Worm (Caenorhabditis elegans) whole organism, late embryonic: ENCODE results near the gene lgmn-1.

Experiments used
- F13H6.1 ChIP-seq: sonication (generic microtip); optimal IDR thresholded peaks from 2 replicates; lab custom pipeline; 2016; ENCODE audit warnings: missing genetic modification characterization, missing compliant biosample characterization
- K09A11.1 ChIP-seq: sonication (generic microtip); optimal IDR thresholded peaks from 2 replicates; lab custom pipeline; 2017; ENCODE audit warnings: antibody characterized with exemption, mild to moderate bottlenecking, missing genetic modification characterization, missing compliant biosample characterization; ENCODE audit not compliant: insufficient read depth
- T23F11.4 ChIP-seq: fragments of 200-800 bp; sonication (Bioruptor generic); optimal IDR thresholded peaks from 2 replicates; lab custom pipeline; 2018; ENCODE audit warnings: mild to moderate bottlenecking, missing genetic modification characterization, missing compliant biosample characterization
- Y22D7AL.16 ChIP-seq: sonication (generic microtip); optimal IDR thresholded peaks from 2 replicates; lab custom pipeline; 2016; ENCODE audit warnings: missing genetic modification characterization, missing compliant biosample characterization
- ceh-14 ChIP-seq: sonication (generic microtip); optimal IDR thresholded peaks from 2 replicates; lab custom pipeline; 2016; ENCODE audit warnings: missing genotype, missing genetic modification characterization, missing compliant biosample characterization
- ceh-18 ChIP-seq: sonication (generic microtip); optimal IDR thresholded peaks from 2 replicates; lab custom pipeline; 2016; ENCODE audit warnings: missing genetic modification characterization, missing compliant biosample characterization
- ceh-2 ChIP-seq: sonication (generic microtip); optimal IDR thresholded peaks from 2 replicates; lab custom pipeline; 2016; ENCODE audit warnings: missing genotype, missing genetic modification characterization, missing compliant biosample characterization
- ceh-22 ChIP-seq: sonication (generic microtip); optimal IDR thresholded peaks from 2 replicates; lab custom pipeline; 2017; ENCODE audit warnings: missing biosample characterization, missing genetic modification characterization
- ceh-30 ChIP-seq: fragments of 150-350 bp; optimal IDR thresholded peaks from 2 replicates; lab custom pipeline; 2014; ENCODE audit warnings: missing biosample characterization, missing genetic modification characterization
- ceh-31 ChIP-seq: sonication (generic microtip); optimal IDR thresholded peaks from 2 replicates; lab custom pipeline; 2016; ENCODE audit warnings: missing genetic modification characterization, missing compliant biosample characterization
- ceh-34 ChIP-seq: sonication (generic microtip); optimal IDR thresholded peaks from 2 replicates; lab custom pipeline; 2016; ENCODE audit warnings: mild to moderate bottlenecking, missing genetic modification characterization, missing compliant biosample characterization
- ceh-45 ChIP-seq: fragments of 200-800 bp; sonication (Bioruptor generic); IDR thresholded peaks from 2 replicates; pipeline ENCODE4 v1.3.6; 2022; ENCODE audit warnings: missing genetic modification reagents, missing genetic modification characterization, missing compliant biosample characterization
- ceh-48 ChIP-seq: sonication (generic microtip); optimal IDR thresholded peaks from 2 replicates; lab custom pipeline; 2016; ENCODE audit warnings: missing genetic modification characterization, inconsistent platforms, missing compliant biosample characterization
- ceh-6 ChIP-seq: fragments of 200-800 bp; sonication (Bioruptor generic); optimal IDR thresholded peaks from 2 replicates; lab custom pipeline; 2018; ENCODE audit warnings: mild to moderate bottlenecking, missing genetic modification characterization, missing compliant biosample characterization
- ceh-9 ChIP-seq: sonication (generic microtip); optimal IDR thresholded peaks from 2 replicates; lab custom pipeline; 2016; ENCODE audit warnings: mild to moderate bottlenecking, missing genetic modification characterization, inconsistent platforms, missing compliant biosample characterization
- elt-2 ChIP-seq: sonication (generic microtip); optimal IDR thresholded peaks from 2 replicates; lab custom pipeline; 2016; ENCODE audit warnings: missing genetic modification reagents, missing genetic modification characterization, missing compliant biosample characterization
- ets-4 ChIP-seq: sonication (generic microtip); optimal IDR thresholded peaks from 2 replicates; lab custom pipeline; 2016; ENCODE audit warnings: missing genetic modification characterization, missing compliant biosample characterization
- eyg-1 ChIP-seq: sonication (generic microtip); optimal IDR thresholded peaks from 2 replicates; lab custom pipeline; 2016; ENCODE audit warnings: missing genotype, missing genetic modification characterization, missing compliant biosample characterization
- fax-1 ChIP-seq: sonication (generic microtip); optimal IDR thresholded peaks from 2 replicates; lab custom pipeline; 2016; ENCODE audit warnings: missing genotype, missing genetic modification characterization, missing compliant biosample characterization
- fkh-10 ChIP-seq: fragments of 150-350 bp; optimal IDR thresholded peaks from 2 replicates; lab custom pipeline; 2014; ENCODE audit warnings: missing biosample characterization, missing genetic modification reagents, missing genetic modification characterization
- fkh-6 ChIP-seq: sonication (generic microtip); optimal IDR thresholded peaks from 2 replicates; lab custom pipeline; 2016; ENCODE audit warnings: missing genetic modification characterization, missing compliant biosample characterization
- gmeb-2 ChIP-seq: sonication (generic microtip); optimal IDR thresholded peaks from 2 replicates; lab custom pipeline; 2016; ENCODE audit warnings: missing genetic modification characterization, inconsistent platforms, missing compliant biosample characterization
- hlh-13 ChIP-seq: fragments of 200-800 bp; sonication (Bioruptor generic); optimal IDR thresholded peaks from 2 replicates; lab custom pipeline; 2018; ENCODE audit warnings: mild to moderate bottlenecking, missing genetic modification characterization, missing compliant biosample characterization
- hlh-8 ChIP-seq: sonication (generic microtip); optimal IDR thresholded peaks from 2 replicates; lab custom pipeline; 2016; ENCODE audit warnings: missing genotype, missing genetic modification characterization, missing compliant biosample characterization
- lin-11 ChIP-seq: fragments of 200-800 bp; sonication (Bioruptor generic); optimal IDR thresholded peaks from 2 replicates; lab custom pipeline; 2018; ENCODE audit warnings: mild to moderate bottlenecking, missing genetic modification characterization, missing compliant biosample characterization
- madf-2 ChIP-seq: sonication (generic microtip); optimal IDR thresholded peaks from 2 replicates; lab custom pipeline; 2017; ENCODE audit warnings: missing genetic modification characterization, missing compliant biosample characterization
- nfya-1 ChIP-seq: sonication (generic microtip); optimal IDR thresholded peaks from 2 replicates; lab custom pipeline; 2017; ENCODE audit warnings: missing genetic modification characterization, mild to moderate bottlenecking, missing compliant biosample characterization, antibody characterized with exemption, moderate library complexity
- nhr-11 ChIP-seq: fragments of 150-350 bp; optimal IDR thresholded peaks from 2 replicates; lab custom pipeline; 2014; ENCODE audit warnings: missing biosample characterization, missing genetic modification characterization
- odd-2 ChIP-seq: sonication (generic microtip); optimal IDR thresholded peaks from 2 replicates; lab custom pipeline; 2017; ENCODE audit warnings: antibody characterized with exemption, mild to moderate bottlenecking, missing genetic modification characterization, missing compliant biosample characterization
- pag-3 ChIP-seq: sonication (generic microtip); optimal IDR thresholded peaks from 2 replicates; lab custom pipeline; 2016; ENCODE audit warnings: missing compliant biosample characterization, missing genetic modification characterization, borderline replicate concordance
- pat-9 ChIP-seq: fragments of 200-800 bp; sonication (Bioruptor generic); optimal IDR thresholded peaks from 2 replicates; lab custom pipeline; 2018; ENCODE audit warnings: mild to moderate bottlenecking, missing genetic modification characterization, moderate library complexity, missing compliant biosample characterization
- pax-1 ChIP-seq: fragments of 150-350 bp; optimal IDR thresholded peaks from 2 replicates; lab custom pipeline; 2014; ENCODE audit warnings: missing biosample characterization, missing genetic modification characterization
- pha-2 ChIP-seq: sonication (generic microtip); optimal IDR thresholded peaks from 2 replicates; lab custom pipeline; 2017; ENCODE audit warnings: mild to moderate bottlenecking, missing genetic modification characterization, missing compliant biosample characterization
- pha-4 ChIP-seq: fragments of 150-350 bp; optimal IDR thresholded peaks from 2 replicates; lab custom pipeline; 2018; ENCODE audit warnings: missing biosample characterization, missing genetic modification reagents, missing genetic modification characterization
- pqm-1 ChIP-seq: sonication (generic microtip); optimal IDR thresholded peaks from 2 replicates; lab custom pipeline; 2016; ENCODE audit warnings: missing genetic modification characterization, missing compliant biosample characterization
- ref-2 ChIP-seq: sonication (generic microtip); optimal IDR thresholded peaks from 2 replicates; lab custom pipeline; 2016; ENCODE audit warnings: missing genetic modification characterization, missing compliant biosample characterization
- rnt-1 ChIP-seq: sonication (generic microtip); optimal IDR thresholded peaks from 2 replicates; lab custom pipeline; 2016; ENCODE audit warnings: missing genetic modification characterization, missing compliant biosample characterization
- sdc-2 ChIP-seq: sonication (generic microtip); optimal IDR thresholded peaks from 2 replicates; lab custom pipeline; 2016; ENCODE audit warnings: missing genotype, missing genetic modification characterization, missing compliant biosample characterization
- sox-2 ChIP-seq: fragments of 200-800 bp; sonication (Bioruptor generic); IDR thresholded peaks from 2 replicates; pipeline ENCODE4 v1.3.6; 2022; ENCODE audit warnings: missing genetic modification reagents, missing genetic modification characterization, missing compliant biosample characterization
- syd-9 ChIP-seq: sonication (generic microtip); optimal IDR thresholded peaks from 2 replicates; lab custom pipeline; 2016; ENCODE audit warnings: mild to moderate bottlenecking, missing genetic modification characterization, moderate library complexity, missing compliant biosample characterization
- tbx-2 ChIP-seq: sonication (generic microtip); optimal IDR thresholded peaks from 2 replicates; lab custom pipeline; 2016; ENCODE audit warnings: missing genetic modification characterization, missing compliant biosample characterization
- tbx-7 ChIP-seq: sonication (generic microtip); optimal IDR thresholded peaks from 2 replicates; lab custom pipeline; 2016; ENCODE audit warnings: missing genotype, missing genetic modification characterization, missing compliant biosample characterization
- ttx-3 ChIP-seq: sonication (generic microtip); optimal IDR thresholded peaks from 2 replicates; lab custom pipeline; 2016; ENCODE audit warnings: missing genetic modification reagents, missing genetic modification characterization, missing compliant biosample characterization
- unc-3 ChIP-seq, 2 experiments: fragments of 200-800 bp in 1 of 2; sonication (Bioruptor generic) in 1 of 2; sonication (generic microtip) in 1 of 2; conservative IDR thresholded peaks in 1 of 2; optimal IDR thresholded peaks in 1 of 2; 2 replicates each; pipeline versions ENCODE4 v1.3.6 to Lab custom; 2016 to 2022; ENCODE audit warnings: missing compliant biosample characterization in 2 of 2, missing genetic modification characterization in 2 of 2, missing genetic modification reagents in 1 of 2
- unc-42 ChIP-seq: sonication (generic microtip); optimal IDR thresholded peaks from 2 replicates; lab custom pipeline; 2016; ENCODE audit warnings: missing genotype, missing genetic modification characterization, missing compliant biosample characterization
- unc-55 ChIP-seq: sonication (generic microtip); optimal IDR thresholded peaks from 2 replicates; lab custom pipeline; 2017; ENCODE audit warnings: missing biosample characterization, missing genetic modification reagents, missing genetic modification characterization

lgmn-1 gene

DNA sequence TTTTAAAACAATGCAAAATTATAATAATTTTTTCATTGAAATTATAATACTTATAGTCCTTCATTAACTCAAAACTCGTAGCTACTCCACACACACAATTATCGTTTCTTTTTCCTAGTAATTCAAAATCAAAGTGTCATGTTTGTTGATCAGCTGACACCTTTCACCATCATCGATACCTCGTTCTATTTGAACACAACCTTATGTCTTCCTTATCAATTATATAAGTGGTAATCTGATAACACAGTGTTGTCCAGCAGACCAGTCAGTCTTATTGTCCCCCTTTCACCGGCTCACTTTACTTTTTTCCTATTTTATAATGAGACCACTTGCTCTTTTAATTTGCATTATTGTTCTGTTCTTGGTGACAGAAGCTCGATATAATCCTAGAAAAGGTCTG lies at the start of gene lgmn-1, which contains the start of gene T28H10.2:
lgmn-1 (plus strand) TSS at position 284 of the 400 bp plus-strand sequence.
T28H10.2 (minus strand) TSS at position 177 of the 400 bp plus-strand sequence.
- TF ChIP-seq elt-2 (peak; percentile 89), ceh-6 (no peak)

DNA sequence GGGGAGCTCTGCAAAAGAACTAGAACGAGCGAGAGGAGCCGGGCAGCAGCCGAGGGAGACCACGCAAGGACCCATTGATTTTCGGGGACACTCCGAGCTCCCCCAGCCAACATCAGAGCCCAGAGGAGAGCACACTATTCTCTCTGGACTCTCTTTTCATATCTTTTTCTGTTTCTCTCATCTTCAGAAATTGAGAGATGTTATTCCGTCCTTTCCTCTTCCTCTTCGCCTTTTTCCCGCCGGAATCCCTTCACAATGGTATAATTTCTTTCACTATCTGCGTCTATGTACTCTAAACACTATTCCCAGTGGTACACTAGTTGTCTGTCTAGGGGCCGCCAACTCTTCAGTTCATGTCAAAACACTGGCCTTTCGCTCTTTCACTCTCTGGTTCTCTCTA lies 47.5 kb upstream of the lgmn-1 start:
- TF ChIP-seq fax-1 (tag; lab: Kevin White, UChicago) (peak; percentile 23), fkh-6 (tag; lab: Kevin White, UChicago) (no peak), tbx-7 (no peak), pag-3 (tag; lab: Kevin White, UChicago) (peak; percentile 37), ceh-9 (tag; lab: Kevin White, UChicago) (no peak), Y22D7AL.16 (no peak), unc-3 (GFP tag; conservative IDR thresholded peaks at IDR 0.05; lab: Robert Waterston, UW) (no peak), unc-3 (tag; optimal IDR thresholded peaks at IDR 0.05; lab: Kevin White, UChicago) (peak; percentile 81), pha-4 (no peak), tbx-2 (tag; lab: Kevin White, UChicago) (peak; percentile 83), ceh-14 (tag; lab: Kevin White, UChicago) (peak; percentile 88), ceh-48 (peak; percentile 92), pha-2 (no peak), ttx-3 (tag; lab: Kevin White, UChicago) (no peak), ceh-30 (tag; lab: Kevin White, UChicago) (peak; percentile 29), gmeb-2 (no peak), hlh-13 (GFP tag; lab: Kevin White, UChicago) (no peak), eyg-1 (no peak), madf-2 (tag; lab: Kevin White, UChicago) (peak; percentile 44), sox-2 (GFP tag; lab: Robert Waterston, UW) (peak; percentile 38; the same call in 1 of the 2 replicates), F13H6.1 (tag; lab: Kevin White, UChicago) (peak; percentile 43), K09A11.1 (peak; percentile 13), nfya-1 (tag; lab: Kevin White, UChicago) (peak; percentile 75), rnt-1 (tag; lab: Kevin White, UChicago) (peak; percentile 65), pat-9 (tag; lab: Kevin White, UChicago) (no peak), ceh-45 (no peak), T23F11.4 (GFP tag; lab: Kevin White, UChicago) (no peak), ets-4 (tag; lab: Kevin White, UChicago) (no peak), ceh-22 (no peak), unc-55 (GFP tag; lab: Kevin White, UChicago) (peak; percentile 90), hlh-8 (tag; lab: Kevin White, UChicago) (no peak), syd-9 (tag; lab: Kevin White, UChicago) (peak; percentile 74), ceh-34 (tag; lab: Kevin White, UChicago) (peak; percentile 79), lin-11 (tag; lab: Kevin White, UChicago) (no peak), ref-2 (tag; lab: Kevin White, UChicago) (peak; percentile 67), sdc-2 (no peak), pqm-1 (no peak), fkh-10 (GFP tag; lab: Kevin White, UChicago) (peak; percentile 3), ceh-2 (tag; lab: Kevin White, UChicago) (no peak), nhr-11 (tag; lab: Kevin White, UChicago) (no peak), ceh-31 (tag; lab: Kevin White, UChicago) (peak; percentile 88), ceh-18 (tag; lab: Kevin White, UChicago) (peak; percentile 91), odd-2 (tag; lab: Kevin White, UChicago) (no peak), unc-42 (tag; lab: Kevin White, UChicago) (peak; percentile 92), pax-1 (tag; lab: Kevin White, UChicago) (no peak)
- TF ChIP-seq, all 69 proteins: peak for 21
